Worm (Caenorhabditis elegans) whole organism, L4 larva: Measurements from ENCODE around the gene F46G10.1.

ENCODE experiments used
- F44E2.7 ChIP-seq: fragments of 200-800 bp; sonication (Bioruptor generic); IDR thresholded peaks from 2 replicates; pipeline ENCODE4 v2.1.2; 2022; ENCODE audit warnings: missing genetic modification characterization, missing compliant biosample characterization
- T20F7.1 ChIP-seq: fragments of 200-800 bp; sonication (Bioruptor generic); optimal IDR thresholded peaks from 2 replicates; lab custom pipeline; 2018; ENCODE audit warnings: mild to moderate bottlenecking, missing genetic modification characterization, missing compliant biosample characterization
- T26A8.4 ChIP-seq: fragments of 200-800 bp; sonication (Bioruptor generic); IDR thresholded peaks from 2 replicates; pipeline ENCODE4 v1.3.6; 2022; ENCODE audit warnings: missing genetic modification characterization, missing compliant biosample characterization
- Y105C5A.15 ChIP-seq: fragments of 200-800 bp; sonication (Bioruptor generic); IDR thresholded peaks from 2 replicates; pipeline ENCODE4 v1.3.6; 2022; ENCODE audit warnings: missing genetic modification characterization, missing compliant biosample characterization
- aha-1 ChIP-seq: fragments of 150-350 bp; peaks from one replicate; lab custom pipeline; 2014; ENCODE audit warnings: missing biosample characterization, missing genetic modification characterization
- arid-1 ChIP-seq: fragments of 200-800 bp; sonication (Bioruptor generic); conservative IDR thresholded peaks from 2 replicates; pipeline ENCODE4 v1.3.6; 2022; ENCODE audit warnings: missing genetic modification reagents, missing genetic modification characterization, missing compliant biosample characterization
- ceh-28 ChIP-seq: fragments of 150-350 bp; optimal IDR thresholded peaks from 2 replicates; lab custom pipeline; 2014; ENCODE audit warnings: missing biosample characterization, missing genetic modification reagents, missing genetic modification characterization
- ctbp-1 ChIP-seq: fragments of 200-800 bp; sonication (Bioruptor generic); IDR thresholded peaks from 2 replicates; pipeline ENCODE4 v1.3.6; 2022; ENCODE audit warnings: missing genetic modification reagents, missing genetic modification characterization, missing compliant biosample characterization
- daf-12 ChIP-seq: fragments of 150-350 bp; optimal IDR thresholded peaks from 2 replicates; lab custom pipeline; 2014; ENCODE audit warnings: missing biosample characterization, missing genetic modification reagents, missing genetic modification characterization
- daf-16 ChIP-seq, 3 experiments: sonication (generic microtip); optimal IDR thresholded peaks; 2 replicates each; lab custom pipeline; 2016 to 2017; ENCODE audit warnings: missing genetic modification characterization in 3 of 3, missing genetic modification reagents in 3 of 3, mild to moderate bottlenecking in 2 of 3, missing compliant biosample characterization in 2 of 3, missing biosample characterization in 1 of 3, moderate library complexity in 1 of 3
- daf-8 ChIP-seq: fragments of 200-800 bp; sonication (Bioruptor generic); IDR thresholded peaks from 2 replicates; pipeline ENCODE4 v1.3.6; 2022; ENCODE audit warnings: missing genetic modification characterization, missing compliant biosample characterization
- dmd-6 ChIP-seq: fragments of 200-800 bp; sonication (Bioruptor generic); IDR thresholded peaks from 2 replicates; pipeline ENCODE4 v1.3.6; 2022; ENCODE audit warnings: missing genetic modification reagents, missing genetic modification characterization, missing compliant biosample characterization
- dmd-9 ChIP-seq: fragments of 200-800 bp; sonication (Bioruptor generic); IDR thresholded peaks from 2 replicates; pipeline ENCODE4 v1.3.6; 2022; ENCODE audit warnings: missing genetic modification reagents, missing genetic modification characterization, missing compliant biosample characterization
- duxl-1 ChIP-seq: sonication (generic microtip); optimal IDR thresholded peaks from 2 replicates; lab custom pipeline; 2016; ENCODE audit warnings: mild to moderate bottlenecking, missing genetic modification characterization, moderate library complexity, missing compliant biosample characterization; ENCODE audit not compliant: poor library complexity
- egl-43 ChIP-seq: fragments of 200-800 bp; sonication (Bioruptor generic); IDR thresholded peaks from 2 replicates; pipeline ENCODE4 v1.3.6; 2022; ENCODE audit warnings: missing genetic modification reagents, missing genetic modification characterization, missing compliant biosample characterization
- fos-1 ChIP-seq: fragments of 150-350 bp; optimal IDR thresholded peaks from 2 replicates; lab custom pipeline; 2014; ENCODE audit warnings: missing biosample characterization, missing genetic modification characterization
- hlh-30 ChIP-seq: sonication (generic microtip); optimal IDR thresholded peaks from 2 replicates; lab custom pipeline; 2017; ENCODE audit warnings: antibody characterized with exemption, mild to moderate bottlenecking, missing genetic modification characterization, missing compliant biosample characterization; ENCODE audit not compliant: insufficient read depth
- jun-1 ChIP-seq: fragments of 150-350 bp; optimal IDR thresholded peaks from 2 replicates; lab custom pipeline; 2014; ENCODE audit warnings: missing biosample characterization, missing genetic modification reagents, missing genetic modification characterization
- lin-38 ChIP-seq: fragments of 200-800 bp; sonication (Bioruptor generic); IDR thresholded peaks from 2 replicates; pipeline ENCODE4 v1.3.6; 2022; ENCODE audit warnings: missing genetic modification reagents, missing genetic modification characterization, missing compliant biosample characterization
- mes-2 ChIP-seq: sonication (generic microtip); optimal IDR thresholded peaks from 2 replicates; lab custom pipeline; 2016; ENCODE audit warnings: missing genotype, mild to moderate bottlenecking, missing genetic modification characterization, missing compliant biosample characterization; ENCODE audit not compliant: poor library complexity, severe bottlenecking
- mxl-2 ChIP-seq: fragments of 200-800 bp; sonication (Bioruptor generic); conservative IDR thresholded peaks from 2 replicates; pipeline ENCODE4 v1.3.6; 2022; ENCODE audit warnings: missing genetic modification reagents, missing genetic modification characterization, missing compliant biosample characterization
- mxl-3 ChIP-seq: fragments of 200-800 bp; sonication (Bioruptor generic); optimal IDR thresholded peaks from 2 replicates; lab custom pipeline; 2018; ENCODE audit warnings: mild to moderate bottlenecking, missing genetic modification characterization, missing compliant biosample characterization
- nhr-102 ChIP-seq: sonication (generic microtip); optimal IDR thresholded peaks from 2 replicates; lab custom pipeline; 2016; ENCODE audit warnings: mild to moderate bottlenecking, missing genetic modification characterization, moderate library complexity, missing compliant biosample characterization
- nhr-28 ChIP-seq: fragments of 150-350 bp; optimal IDR thresholded peaks from 2 replicates; lab custom pipeline; 2014; ENCODE audit warnings: missing biosample characterization, missing genetic modification characterization
- nhr-41 ChIP-seq: fragments of 200-800 bp; sonication (Bioruptor generic); IDR thresholded peaks from 2 replicates; pipeline ENCODE4 v1.3.6; 2022; ENCODE audit warnings: missing genetic modification reagents, missing genetic modification characterization, missing compliant biosample characterization
- nhr-42 ChIP-seq: fragments of 200-800 bp; sonication (Bioruptor generic); IDR thresholded peaks from 2 replicates; pipeline ENCODE4 v1.3.6; 2022; ENCODE audit warnings: missing genetic modification characterization, missing compliant biosample characterization
- nhr-76 ChIP-seq: fragments of 150-350 bp; optimal IDR thresholded peaks from 2 replicates; lab custom pipeline; 2014; ENCODE audit warnings: missing biosample characterization, missing genetic modification characterization
- pha-4 ChIP-seq, 2 experiments: fragments of 150-350 bp in 1 of 2; fragments of 200-800 bp in 1 of 2; sonication (Bioruptor generic) in 1 of 2; IDR thresholded peaks in 1 of 2; optimal IDR thresholded peaks in 1 of 2; 2 replicates each; pipeline versions ENCODE4 v1.3.6 to Lab custom; 2014 to 2022; ENCODE audit warnings: missing genetic modification characterization in 2 of 2, missing genetic modification reagents in 2 of 2, missing biosample characterization in 1 of 2, missing compliant biosample characterization in 1 of 2
- pqm-1 ChIP-seq: sonication (generic microtip); optimal IDR thresholded peaks from 2 replicates; lab custom pipeline; 2017; ENCODE audit warnings: missing biosample characterization, missing genetic modification characterization
- rbr-2 ChIP-seq: sonication (generic microtip); optimal IDR thresholded peaks from 2 replicates; lab custom pipeline; 2016; ENCODE audit warnings: missing genotype, missing genetic modification characterization, missing compliant biosample characterization
- set-16 ChIP-seq: fragments of 200-800 bp; sonication (Bioruptor generic); IDR thresholded peaks from 2 replicates; pipeline ENCODE4 v1.3.6; 2022; ENCODE audit warnings: missing genetic modification reagents, missing genetic modification characterization, missing compliant biosample characterization
- snpc-1.2 ChIP-seq: fragments of 200-800 bp; sonication (Bioruptor generic); IDR thresholded peaks from 2 replicates; pipeline ENCODE4 v1.3.6; 2022; ENCODE audit warnings: missing genetic modification reagents, missing genetic modification characterization, missing compliant biosample characterization
- spr-1 ChIP-seq: sonication (generic microtip); optimal IDR thresholded peaks from 2 replicates; lab custom pipeline; 2016; ENCODE audit warnings: mild to moderate bottlenecking, missing genetic modification characterization, missing compliant biosample characterization
- tra-1 ChIP-seq: fragments of 200-800 bp; sonication (Bioruptor generic); IDR thresholded peaks from 2 replicates; pipeline ENCODE4 v1.3.6; 2022; ENCODE audit warnings: missing genetic modification reagents, missing genetic modification characterization, missing compliant biosample characterization
- unc-39 ChIP-seq: sonication (generic microtip); optimal IDR thresholded peaks from 2 replicates; lab custom pipeline; 2017; ENCODE audit warnings: missing biosample characterization, missing genetic modification characterization
- unc-62 ChIP-seq, 3 experiments: fragments of 150-350 bp in 1 of 3; sonication (generic microtip); optimal IDR thresholded peaks in 2 of 3; peaks in 1 of 3; 1 replicate in 1 of 3; 2 replicates in 2 of 3; lab custom pipeline; 2014 to 2017; ENCODE audit warnings: missing biosample characterization in 3 of 3, missing genetic modification characterization in 3 of 3, missing genetic modification reagents in 3 of 3, missing genotype in 1 of 3
- zfp-3 ChIP-seq: fragments of 200-800 bp; sonication (Bioruptor generic); conservative IDR thresholded peaks from 2 replicates; pipeline ENCODE4 v1.3.6; 2022; ENCODE audit warnings: missing genetic modification reagents, missing genetic modification characterization, missing compliant biosample characterization
- zip-11 ChIP-seq: fragments of 200-800 bp; sonication (Bioruptor generic); IDR thresholded peaks from 2 replicates; pipeline ENCODE4 v1.3.6; 2022; ENCODE audit warnings: missing genetic modification characterization, missing compliant biosample characterization
- zip-2 ChIP-seq: fragments of 150-350 bp; optimal IDR thresholded peaks from 2 replicates; lab custom pipeline; 2014; ENCODE audit warnings: missing biosample characterization, missing genetic modification characterization
- ztf-11 ChIP-seq: fragments of 150-350 bp; optimal IDR thresholded peaks from 2 replicates; lab custom pipeline; 2014; ENCODE audit warnings: missing biosample characterization, missing genetic modification characterization

F46G10.1 gene

DNA sequence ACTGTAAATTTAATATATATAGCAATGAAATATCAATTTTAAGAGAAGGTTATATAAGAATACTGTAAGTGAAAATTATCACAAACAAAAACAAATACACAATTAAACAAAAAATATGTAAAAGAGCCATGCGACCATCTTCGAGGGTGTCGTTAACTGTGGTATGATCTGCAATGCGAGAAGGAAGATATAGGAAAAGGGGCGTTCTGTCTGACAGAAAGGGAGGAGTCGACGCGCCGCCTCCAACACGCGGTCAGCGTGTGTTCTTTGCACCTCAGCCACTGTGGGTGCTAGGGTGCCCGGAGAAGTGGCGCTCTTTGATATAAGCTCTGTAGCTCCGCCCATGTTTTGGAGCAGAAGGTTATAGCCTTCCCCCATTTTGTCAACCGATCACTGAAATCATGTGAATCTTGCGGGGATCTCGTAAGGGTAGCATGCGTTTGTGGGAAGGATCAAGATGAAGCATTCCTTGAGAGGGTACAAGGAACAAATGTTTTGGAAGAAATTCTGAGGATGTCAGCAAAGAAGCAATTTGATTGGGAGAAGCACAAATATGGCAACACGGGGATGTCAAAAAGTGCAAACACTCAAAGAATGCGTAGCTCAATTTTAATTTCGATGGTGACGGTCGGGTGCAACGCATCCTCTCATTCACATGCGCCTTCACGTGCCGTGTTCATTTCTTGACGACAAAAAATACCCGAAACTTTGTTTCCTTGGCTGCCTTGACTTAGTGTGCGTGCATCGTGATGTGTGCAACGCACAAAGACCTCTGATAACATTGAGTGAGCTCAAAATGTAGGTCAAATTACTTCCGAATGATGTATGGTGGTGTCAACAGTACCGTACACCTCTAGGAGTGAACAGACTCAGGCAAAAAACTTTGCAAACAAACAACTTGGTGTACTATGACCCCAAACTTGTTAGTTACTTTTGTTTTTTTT is 39.5 kb upstream of the F46G10.1 start, which contains the start of gene mxl-3 (continued):
- no peak for TF ChIP-seq nhr-41 (GFP tag; lab: Robert Waterston, UW)
- TF ChIP-seq spr-1 (tag; lab: Kevin White, UChicago): no peak
- no peak for TF ChIP-seq fos-1 (tag; lab: Kevin White, UChicago)
- no peak for TF ChIP-seq pqm-1 (tag; lab: Kevin White, UChicago)
- no peak for TF ChIP-seq F44E2.7
- no peak for TF ChIP-seq rbr-2
- peak; percentile 33 for TF ChIP-seq duxl-1 (tag; lab: Kevin White, UChicago)
- no peak for TF ChIP-seq zip-2 (tag; lab: Kevin White, UChicago)
- no peak for TF ChIP-seq egl-43

DNA sequence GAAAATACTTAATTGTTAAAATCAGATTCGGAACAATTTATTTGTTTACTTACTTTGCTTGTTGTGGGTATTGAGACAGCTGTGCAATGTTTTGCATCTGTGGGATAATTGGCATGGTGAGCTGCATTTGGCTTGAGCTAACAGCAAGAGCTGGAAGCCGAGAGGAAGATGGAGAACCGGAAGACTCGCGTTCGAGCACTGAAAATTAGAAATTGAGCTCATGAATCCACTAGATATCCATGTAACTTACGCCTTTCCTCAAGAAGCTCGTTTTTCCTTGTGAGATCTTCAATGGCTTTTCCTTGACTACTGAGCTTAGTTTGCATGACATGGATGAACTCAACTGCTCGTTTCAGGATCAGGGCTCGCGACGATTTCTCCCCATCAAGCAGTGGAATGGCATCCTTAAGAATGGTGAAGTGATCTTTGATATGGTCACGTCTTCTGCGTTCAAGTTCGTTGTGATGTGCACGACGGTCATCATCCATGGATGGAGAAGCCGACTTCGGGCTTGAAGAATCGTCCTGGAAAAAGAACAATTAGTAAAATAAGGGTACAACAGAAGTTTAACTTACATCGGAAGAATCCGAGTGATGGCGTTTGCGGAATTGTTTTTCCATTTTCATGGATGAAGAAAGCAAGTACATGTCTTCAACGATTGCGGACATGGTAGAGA is 38.7 kb upstream of the F46G10.1 start:
- TF ChIP-seq arid-1 (GFP tag; lab: Robert Waterston, UW): no peak
- peak; percentile 41 for TF ChIP-seq lin-38 (GFP tag; lab: Robert Waterston, UW)
- TF ChIP-seq mxl-2 (GFP tag; lab: Robert Waterston, UW): no peak
- no peak for TF ChIP-seq daf-12
- no peak for TF ChIP-seq mes-2 (tag; lab: Kevin White, UChicago)
- 0 out of 2 replicates have a peak, but pooled peaks have one; percentile 5 for TF ChIP-seq tra-1
- no peak for TF ChIP-seq ztf-11
- no peak for TF ChIP-seq set-16 (GFP tag; lab: Robert Waterston, UW)
- TF ChIP-seq ctbp-1: peak; percentile 21; the same call in 1 of the 2 replicates
- no peak for TF ChIP-seq jun-1 (tag; lab: Kevin White, UChicago)
- no peak for TF ChIP-seq Y105C5A.15 (GFP tag; lab: Robert Waterston, UW)
- peak; percentile 7 for TF ChIP-seq aha-1
- TF ChIP-seq dmd-9: no peak
- TF ChIP-seq snpc-1.2 (GFP tag; lab: Robert Waterston, UW): peak; percentile 9; the same call in 1 of the 2 replicates
- TF ChIP-seq nhr-28 (tag; lab: Kevin White, UChicago): no peak
- peak; percentile 54 for TF ChIP-seq T26A8.4 (GFP tag; lab: Robert Waterston, UW)
- peak; percentile 16 for TF ChIP-seq mxl-3 (GFP tag; lab: Kevin White, UChicago)
- peak; percentile 21 for TF ChIP-seq duxl-1 (tag; lab: Kevin White, UChicago)
- TF ChIP-seq T20F7.1 (GFP tag; lab: Kevin White, UChicago): peak; percentile 10
- TF ChIP-seq unc-62 (GFP tag; optimal IDR thresholded peaks at IDR 0.05 in 1 of 2; lab: Kevin White, UChicago): peak in 1 of 2 experiments; percentile 53
- no peak for TF ChIP-seq unc-62 (tag; optimal IDR thresholded peaks at IDR 0.05; lab: Kevin White, UChicago)

DNA sequence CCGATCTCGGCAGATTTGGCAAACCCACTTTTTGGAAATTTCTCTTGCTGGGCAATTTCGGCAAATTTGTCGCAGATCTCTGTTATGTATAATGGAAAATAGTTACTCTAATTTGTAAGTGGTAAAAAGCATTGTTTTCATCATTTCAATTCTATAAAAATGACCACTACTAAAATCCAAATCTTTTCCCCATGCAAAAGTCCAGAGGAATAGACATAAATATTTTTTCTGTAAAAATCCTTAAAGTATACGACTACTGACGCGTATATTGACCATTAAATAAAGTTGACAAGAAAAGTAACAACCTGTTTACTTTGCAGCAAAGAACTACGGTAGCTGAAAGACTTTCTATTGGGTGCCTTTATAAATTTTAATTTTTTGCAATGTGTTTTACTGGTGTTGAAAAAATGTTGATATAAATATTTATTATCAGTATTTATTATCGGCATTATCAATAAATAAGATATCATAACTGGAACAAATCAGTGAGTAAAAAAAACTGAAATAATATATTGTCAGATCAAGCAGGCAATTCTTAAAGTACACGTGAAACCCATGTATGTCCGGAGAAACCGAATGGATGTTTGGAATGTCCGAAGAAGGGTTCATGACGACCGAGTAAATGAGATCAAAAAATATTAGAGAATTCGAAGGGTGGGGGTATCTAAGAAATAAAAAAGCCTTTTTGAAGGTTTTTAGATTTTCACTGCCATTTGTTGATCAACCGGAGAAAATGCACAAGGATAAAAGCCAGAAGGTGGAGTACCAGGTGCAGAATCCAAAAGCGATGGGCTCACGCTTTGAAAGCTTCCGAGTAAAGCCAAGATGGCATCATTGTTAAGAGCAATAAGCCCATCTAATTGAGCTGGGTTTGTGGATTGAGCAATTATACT is 37.9 kb upstream of the F46G10.1 start:
- TF ChIP-seq nhr-42 (GFP tag; lab: Robert Waterston, UW) (0 out of 2 replicates have a peak, but pooled peaks have one; percentile 28), pha-4 (GFP tag; IDR thresholded peaks at IDR 0.05; lab: Robert Waterston, UW) (peak; percentile 19; the same call in 1 of the 2 replicates), pha-4 (tag; optimal IDR thresholded peaks at IDR 0.05; lab: Kevin White, UChicago) (no peak), pqm-1 (tag; lab: Kevin White, UChicago) (no peak), unc-39 (tag; lab: Kevin White, UChicago) (no peak), ceh-28 (no peak), mxl-3 (GFP tag; lab: Kevin White, UChicago) (peak; percentile 44), zip-2 (tag; lab: Kevin White, UChicago) (peak; percentile 79), hlh-30 (tag; lab: Kevin White, UChicago) (peak; percentile 45), spr-1 (tag; lab: Kevin White, UChicago) (peak; percentile 38), lin-38 (GFP tag; lab: Robert Waterston, UW) (peak; percentile 42), nhr-76 (tag; lab: Kevin White, UChicago) (no peak), daf-16 (GFP tag; optimal IDR thresholded peaks at IDR 0.05; lab: Kevin White, UChicago) (peak in 1 of 2 experiments; percentile 74), daf-16 (tag; optimal IDR thresholded peaks at IDR 0.05; lab: Kevin White, UChicago) (peak; percentile 30), zip-11 (GFP tag; lab: Robert Waterston, UW) (no peak), daf-8 (GFP tag; lab: Robert Waterston, UW) (no peak), nhr-102 (peak; percentile 64), zfp-3 (GFP tag; lab: Robert Waterston, UW) (peak; percentile 96), dmd-6 (GFP tag; lab: Robert Waterston, UW) (no peak; the same call in 1 of the 2 replicates)
